Worm (Caenorhabditis elegans): ENCODE measurements around the gene chtl-1.

DNA sequence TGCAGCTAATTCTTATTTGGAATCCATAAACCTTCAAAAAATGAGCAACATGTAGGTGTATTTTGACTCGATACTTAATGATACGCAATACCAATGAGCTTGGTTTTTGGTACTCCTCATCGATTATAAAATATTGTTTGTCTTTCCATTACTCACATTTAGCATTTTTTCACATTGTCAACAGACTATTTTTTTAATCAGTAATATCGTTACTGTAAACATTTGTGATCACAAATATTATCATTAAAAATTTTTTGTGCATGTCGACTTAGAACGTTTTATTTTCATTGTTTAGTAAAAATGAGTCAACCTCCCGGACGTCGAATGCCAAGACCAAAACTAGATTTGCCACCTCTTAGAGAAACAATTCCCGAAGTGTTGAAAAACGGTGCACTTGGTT lies 13.2 kb upstream of the chtl-1 start, which contains the start of gene sek-5:
- no peak for TF ChIP-seq F37D6.2 (tag; optimal IDR thresholded peaks at IDR 0.05)
- TF ChIP-seq ces-1 (GFP tag; optimal IDR thresholded peaks at IDR 0.05): no peak
- no peak for TF ChIP-seq arid-1 (GFP tag; conservative IDR thresholded peaks at IDR 0.05)
- TF ChIP-seq aly-2 (tag; optimal IDR thresholded peaks at IDR 0.05): no peak
- no peak for TF ChIP-seq ceh-62 (tag; optimal IDR thresholded peaks at IDR 0.05)
- no peak for TF ChIP-seq lin-39 (tag; optimal IDR thresholded peaks at IDR 0.05)
- TF ChIP-seq F26F4.8 (GFP tag; conservative IDR thresholded peaks at IDR 0.05): no peak
